Worm (Caenorhabditis elegans): ENCODE data around the gene F43H9.4.

F43H9.4 gene

ce11 chrV:8026343-8026742 is at the start of gene F43H9.4:
Gene F43H9.4 (plus strand): TSS chrV:8026708.
- no peak for TF ChIP-seq med-1 (GFP tag; optimal IDR thresholded peaks at IDR 0.05; ENCODE audit: insufficient read depth)
- TF ChIP-seq flt-1 (GFP tag; IDR thresholded peaks at IDR 0.05), result no peak
- TF ChIP-seq ztf-29 (GFP tag; IDR thresholded peaks at IDR 0.05), result no peak
- TF ChIP-seq klf-2 (GFP tag; conservative IDR thresholded peaks at IDR 0.05), result no peak
- no peak for TF ChIP-seq T22C8.4 (GFP tag; IDR thresholded peaks at IDR 0.05)
- TF ChIP-seq ref-1 (GFP tag; conservative IDR thresholded peaks at IDR 0.05), result no peak
- no peak for TF ChIP-seq ztf-23 (GFP tag; IDR thresholded peaks at IDR 0.05)

ce11 chrV:7977701-7978461 is 48.6 kb upstream of the F43H9.4 start, which contains the start of gene let-413:
Gene let-413 (minus strand): TSS chrV:7977776.
- TF ChIP-seq tab-1 (GFP tag; IDR thresholded peaks at IDR 0.05) (no peak), klf-2 (GFP tag; conservative IDR thresholded peaks at IDR 0.05) (no peak), ref-1 (GFP tag; conservative IDR thresholded peaks at IDR 0.05) (no peak)

- TF ChIP-seq cog-1 (tag; optimal IDR thresholded peaks at IDR 0.05) (peak; percentile 14), T22C8.4 (GFP tag; IDR thresholded peaks at IDR 0.05) (peak; percentile 55; the same call in 1 of the 2 replicates), ztf-29 (GFP tag; IDR thresholded peaks at IDR 0.05) (no peak), med-1 (GFP tag; optimal IDR thresholded peaks at IDR 0.05; ENCODE audit: insufficient read depth) (no peak), flt-1 (GFP tag; IDR thresholded peaks at IDR 0.05) (peak; percentile 24; the same call in 1 of the 2 replicates), ztf-23 (GFP tag; IDR thresholded peaks at IDR 0.05) (0 out of 2 replicates have a peak, but pooled peaks have one; percentile 30)
Observed at ce11 chrV:7978798-7979197, 47.7 kb upstream of the F43H9.4 start.

ce11 chrV:7980370-7980987 is 46.0 kb upstream of the F43H9.4 start:
- no peak for TF ChIP-seq klf-2 (GFP tag; conservative IDR thresholded peaks at IDR 0.05)
- TF ChIP-seq cog-1 (tag; optimal IDR thresholded peaks at IDR 0.05), result no peak
- no peak for TF ChIP-seq ref-1 (GFP tag; conservative IDR thresholded peaks at IDR 0.05)
- TF ChIP-seq flt-1 (GFP tag; IDR thresholded peaks at IDR 0.05), result no peak
- TF ChIP-seq ztf-23 (GFP tag; IDR thresholded peaks at IDR 0.05), result no peak
- no peak for TF ChIP-seq ztf-29 (GFP tag; IDR thresholded peaks at IDR 0.05)
- no peak for TF ChIP-seq tab-1 (GFP tag; IDR thresholded peaks at IDR 0.05)
- no peak for TF ChIP-seq T22C8.4 (GFP tag; IDR thresholded peaks at IDR 0.05)
- no peak for TF ChIP-seq med-1 (GFP tag; optimal IDR thresholded peaks at IDR 0.05; ENCODE audit: insufficient read depth)

ce11 chrV:7980993-7981595 is 45.4 kb upstream of the F43H9.4 start, which contains the start of gene F26D11.1:
Gene F26D11.1 (plus strand): TSS chrV:7981545.
- TF ChIP-seq klf-2 (GFP tag; conservative IDR thresholded peaks at IDR 0.05) (no peak), ztf-29 (GFP tag; IDR thresholded peaks at IDR 0.05) (no peak), ztf-23 (GFP tag; IDR thresholded peaks at IDR 0.05) (no peak), flt-1 (GFP tag; IDR thresholded peaks at IDR 0.05) (no peak), T22C8.4 (GFP tag; IDR thresholded peaks at IDR 0.05) (no peak), tab-1 (GFP tag; IDR thresholded peaks at IDR 0.05) (no peak), med-1 (GFP tag; optimal IDR thresholded peaks at IDR 0.05; ENCODE audit: insufficient read depth) (no peak), cog-1 (tag; optimal IDR thresholded peaks at IDR 0.05) (no peak), ref-1 (GFP tag; conservative IDR thresholded peaks at IDR 0.05) (no peak)

- TF ChIP-seq klf-2 (GFP tag; conservative IDR thresholded peaks at IDR 0.05) (no peak), flt-1 (GFP tag; IDR thresholded peaks at IDR 0.05) (0 out of 2 replicates have a peak, but pooled peaks have one; percentile 52)
Observed at ce11 chrV:7983381-7984052, 43.0 kb upstream of the F43H9.4 start, which contains the start of the genes natb-1 and abhd-12. Gene natb-1 (minus strand): TSS chrV:7983431. Gene abhd-12 (plus strand): TSS chrV:7983879.

ce11 chrV:7985860-7986259 is 40.6 kb upstream of the F43H9.4 start, which contains the start of gene Y97E10AL.1:
Gene Y97E10AL.1 (plus strand): TSS chrV:7986160.
- no peak for TF ChIP-seq med-1 (GFP tag; optimal IDR thresholded peaks at IDR 0.05; ENCODE audit: insufficient read depth)
- no peak for TF ChIP-seq klf-2 (GFP tag; conservative IDR thresholded peaks at IDR 0.05)
- no peak for TF ChIP-seq ref-1 (GFP tag; conservative IDR thresholded peaks at IDR 0.05)
- no peak for TF ChIP-seq flt-1 (GFP tag; IDR thresholded peaks at IDR 0.05)
- TF ChIP-seq cog-1 (tag; optimal IDR thresholded peaks at IDR 0.05), result no peak
- TF ChIP-seq tab-1 (GFP tag; IDR thresholded peaks at IDR 0.05), result no peak
- TF ChIP-seq ztf-23 (GFP tag; IDR thresholded peaks at IDR 0.05), result no peak
- no peak for TF ChIP-seq T22C8.4 (GFP tag; IDR thresholded peaks at IDR 0.05)
- TF ChIP-seq ztf-29 (GFP tag; IDR thresholded peaks at IDR 0.05), result no peak

ce11 chrV:7994570-7994969 is 31.9 kb upstream of the F43H9.4 start, which contains the start of gene ceh-76:
Gene ceh-76 (minus strand): TSS chrV:7994670.
- TF ChIP-seq flt-1 (GFP tag; IDR thresholded peaks at IDR 0.05), result no peak
- no peak for TF ChIP-seq T22C8.4 (GFP tag; IDR thresholded peaks at IDR 0.05)
- TF ChIP-seq med-1 (GFP tag; optimal IDR thresholded peaks at IDR 0.05; ENCODE audit: insufficient read depth), result no peak
- TF ChIP-seq tab-1 (GFP tag; IDR thresholded peaks at IDR 0.05), result no peak
- no peak for TF ChIP-seq ztf-23 (GFP tag; IDR thresholded peaks at IDR 0.05)
- TF ChIP-seq cog-1 (tag; optimal IDR thresholded peaks at IDR 0.05), result no peak
- no peak for TF ChIP-seq ztf-29 (GFP tag; IDR thresholded peaks at IDR 0.05)

ce11 chrV:7995165-7995564 is 31.3 kb upstream of the F43H9.4 start:
- TF ChIP-seq tab-1 (GFP tag; IDR thresholded peaks at IDR 0.05), result no peak
- TF ChIP-seq flt-1 (GFP tag; IDR thresholded peaks at IDR 0.05), result no peak
- TF ChIP-seq ztf-23 (GFP tag; IDR thresholded peaks at IDR 0.05), result no peak
- no peak for TF ChIP-seq ztf-29 (GFP tag; IDR thresholded peaks at IDR 0.05)
- no peak for TF ChIP-seq T22C8.4 (GFP tag; IDR thresholded peaks at IDR 0.05)
- no peak for TF ChIP-seq klf-2 (GFP tag; conservative IDR thresholded peaks at IDR 0.05)
- TF ChIP-seq ref-1 (GFP tag; conservative IDR thresholded peaks at IDR 0.05), result no peak
- TF ChIP-seq med-1 (GFP tag; optimal IDR thresholded peaks at IDR 0.05; ENCODE audit: insufficient read depth), result no peak
- TF ChIP-seq cog-1 (tag; optimal IDR thresholded peaks at IDR 0.05), result no peak
